Worm (Caenorhabditis elegans) whole organism, L1 larva: ENCODE measurements around the gene ftn-1.

ENCODE experiments used
- C04F5.9 ChIP-seq: sonication (generic microtip); optimal IDR thresholded peaks from 2 replicates; lab custom pipeline; 2016; ENCODE audit warnings: missing genetic modification characterization, missing compliant biosample characterization
- C16A3.4 ChIP-seq: fragments of 150-350 bp; optimal IDR thresholded peaks from 2 replicates; lab custom pipeline; 2014; ENCODE audit warnings: missing biosample characterization, missing genetic modification characterization
- C34B4.2 ChIP-seq: sonication (generic microtip); optimal IDR thresholded peaks from 2 replicates; lab custom pipeline; 2017; ENCODE audit warnings: mild to moderate bottlenecking, missing genetic modification characterization, missing compliant biosample characterization
- F16B12.6 ChIP-seq: fragments of 150-350 bp; optimal IDR thresholded peaks from 2 replicates; lab custom pipeline; 2014; ENCODE audit warnings: missing biosample characterization, missing genetic modification characterization
- aha-1 ChIP-seq: fragments of 150-350 bp; optimal IDR thresholded peaks from 2 replicates; lab custom pipeline; 2014; ENCODE audit warnings: missing biosample characterization, missing genetic modification characterization
- ama-1 ChIP-seq: fragments of 150-350 bp; optimal IDR thresholded peaks from 2 replicates; lab custom pipeline; 2014
- blmp-1 ChIP-seq: fragments of 150-350 bp; optimal IDR thresholded peaks from 2 replicates; lab custom pipeline; 2014; ENCODE audit warnings: missing biosample characterization, missing genetic modification characterization
- ceh-63 ChIP-seq: fragments of 200-800 bp; sonication (Bioruptor generic); optimal IDR thresholded peaks from 2 replicates; lab custom pipeline; 2018; ENCODE audit warnings: mild to moderate bottlenecking, missing genetic modification characterization, missing compliant biosample characterization
- ceh-8 ChIP-seq: fragments of 200-800 bp; sonication (Bioruptor generic); optimal IDR thresholded peaks from 2 replicates; lab custom pipeline; 2018; ENCODE audit warnings: mild to moderate bottlenecking, missing genetic modification characterization, moderate library complexity, missing compliant biosample characterization
- ceh-82 ChIP-seq, 3 experiments: fragments of 150-350 bp in 1 of 3; sonication (generic microtip) in 2 of 3; optimal IDR thresholded peaks; 2 replicates each; lab custom pipeline; 2014 to 2017; ENCODE audit warnings: missing biosample characterization in 3 of 3, missing genetic modification characterization in 3 of 3
- ces-1 ChIP-seq: fragments of 150-350 bp; optimal IDR thresholded peaks from 2 replicates; lab custom pipeline; 2014; ENCODE audit warnings: missing biosample characterization, missing genetic modification reagents, missing genetic modification characterization
- dpl-1 ChIP-seq, 3 experiments: fragments of 150-350 bp in 2 of 3; sonication (generic microtip) in 1 of 3; optimal IDR thresholded peaks; 2 replicates each; lab custom pipeline; 2014 to 2017; ENCODE audit warnings: missing biosample characterization in 3 of 3, missing genetic modification characterization in 3 of 3, missing genetic modification reagents in 3 of 3
- efl-1 ChIP-seq, 4 experiments: fragments of 150-350 bp; optimal IDR thresholded peaks in 3 of 4; peaks in 1 of 4; 1 replicate in 1 of 4; 2 replicates in 3 of 4; lab custom pipeline; 2014; ENCODE audit warnings: missing biosample characterization in 2 of 4, missing genetic modification characterization in 2 of 4, missing genetic modification reagents in 2 of 4
- efl-3 ChIP-seq: fragments of 200-800 bp; sonication (Bioruptor generic); optimal IDR thresholded peaks from 2 replicates; lab custom pipeline; 2018; ENCODE audit warnings: mild to moderate bottlenecking, missing genetic modification characterization, missing compliant biosample characterization
- egl-27 ChIP-seq, 2 experiments: fragments of 150-350 bp in 1 of 2; sonication (generic microtip); optimal IDR thresholded peaks; 3 replicates each; lab custom pipeline; 2017 to 2018; ENCODE audit warnings: missing biosample characterization in 2 of 2, missing genetic modification characterization in 2 of 2, missing genetic modification reagents in 2 of 2
- elt-2 ChIP-seq: sonication (generic microtip); optimal IDR thresholded peaks from 2 replicates; lab custom pipeline; 2016; ENCODE audit warnings: missing genetic modification characterization, mild to moderate bottlenecking, inconsistent platforms, missing compliant biosample characterization, missing genetic modification reagents
- elt-3 ChIP-seq, 6 experiments: fragments of 150-350 bp in 1 of 6; sonication (generic microtip); optimal IDR thresholded peaks; 2 replicates each; lab custom pipeline; 2017 to 2018; ENCODE audit warnings: missing biosample characterization in 6 of 6, missing genetic modification characterization in 6 of 6, inconsistent platforms in 1 of 6
- ets-5 ChIP-seq: fragments of 200-800 bp; sonication (Bioruptor generic); IDR thresholded peaks from 2 replicates; pipeline ENCODE4 v1.3.6; 2022; ENCODE audit warnings: missing genetic modification characterization, missing compliant biosample characterization
- fkh-4 ChIP-seq: sonication (generic microtip); optimal IDR thresholded peaks from 2 replicates; lab custom pipeline; 2016; ENCODE audit warnings: missing compliant biosample characterization, missing genetic modification characterization, borderline replicate concordance
- fkh-8 ChIP-seq: sonication (generic microtip); optimal IDR thresholded peaks from 2 replicates; lab custom pipeline; 2016; ENCODE audit warnings: mild to moderate bottlenecking, missing genetic modification characterization, missing compliant biosample characterization
- grh-1 ChIP-seq: fragments of 200-800 bp; sonication (Bioruptor generic); IDR thresholded peaks from 2 replicates; pipeline ENCODE4 v1.3.6; 2022; ENCODE audit warnings: missing genetic modification reagents, missing genetic modification characterization, missing compliant biosample characterization
- hlh-17 ChIP-seq: fragments of 200-800 bp; sonication (Bioruptor generic); optimal IDR thresholded peaks from 2 replicates; lab custom pipeline; 2018; ENCODE audit warnings: missing genetic modification characterization, mild to moderate bottlenecking, missing compliant biosample characterization, moderate library complexity, borderline replicate concordance
- hlh-4 ChIP-seq: sonication (generic microtip); optimal IDR thresholded peaks from 2 replicates; lab custom pipeline; 2016; ENCODE audit warnings: mild to moderate bottlenecking, missing genetic modification characterization, missing compliant biosample characterization
- hpl-2 ChIP-seq: fragments of 150-350 bp; optimal IDR thresholded peaks from 2 replicates; lab custom pipeline; 2014; ENCODE audit warnings: missing biosample characterization, missing genetic modification reagents, missing genetic modification characterization
- lin-15B ChIP-seq: fragments of 150-350 bp; sonication (generic microtip); optimal IDR thresholded peaks from 3 replicates; lab custom pipeline; 2014; ENCODE audit warnings: missing biosample characterization, missing genetic modification characterization
- lin-35 ChIP-seq, 2 experiments: fragments of 150-350 bp; optimal IDR thresholded peaks; 2 replicates each; lab custom pipeline; 2014; ENCODE audit warnings: missing biosample characterization in 2 of 2, missing genetic modification characterization in 2 of 2, missing genetic modification reagents in 2 of 2
- lsy-2 ChIP-seq, 2 experiments: fragments of 150-350 bp; optimal IDR thresholded peaks; 2 replicates each; lab custom pipeline; 2014; ENCODE audit warnings: missing biosample characterization in 2 of 2, missing genetic modification characterization in 2 of 2
- mab-9 ChIP-seq: fragments of 200-800 bp; sonication (Bioruptor generic); IDR thresholded peaks from 2 replicates; pipeline ENCODE4 v1.3.6; 2022; ENCODE audit warnings: missing genetic modification reagents, missing genetic modification characterization, missing compliant biosample characterization
- mdl-1 ChIP-seq, 2 experiments: fragments of 150-350 bp; optimal IDR thresholded peaks; 2 replicates each; lab custom pipeline; 2014 to 2017; ENCODE audit warnings: missing biosample characterization in 2 of 2, missing genetic modification characterization in 2 of 2, inconsistent platforms in 1 of 2
- mef-2 ChIP-seq: fragments of 150-350 bp; optimal IDR thresholded peaks from 2 replicates; lab custom pipeline; 2014; ENCODE audit warnings: missing biosample characterization, missing genetic modification characterization
- mep-1 ChIP-seq: fragments of 150-350 bp; optimal IDR thresholded peaks from 2 replicates; lab custom pipeline; 2014; ENCODE audit warnings: missing biosample characterization, missing genetic modification characterization
- nhr-11 ChIP-seq: fragments of 150-350 bp; optimal IDR thresholded peaks from 2 replicates; lab custom pipeline; 2014; ENCODE audit warnings: missing biosample characterization, missing genetic modification characterization
- nhr-12 ChIP-seq: sonication (generic microtip); optimal IDR thresholded peaks from 2 replicates; lab custom pipeline; 2017; ENCODE audit warnings: missing biosample characterization, missing genetic modification characterization
- nhr-20 ChIP-seq: sonication (generic microtip); optimal IDR thresholded peaks from 2 replicates; lab custom pipeline; 2016; ENCODE audit warnings: mild to moderate bottlenecking, missing genetic modification characterization, missing compliant biosample characterization
- nhr-237 ChIP-seq: fragments of 150-350 bp; optimal IDR thresholded peaks from 2 replicates; lab custom pipeline; 2014; ENCODE audit warnings: missing biosample characterization, missing genetic modification characterization
- nhr-28 ChIP-seq: fragments of 150-350 bp; optimal IDR thresholded peaks from 2 replicates; lab custom pipeline; 2014; ENCODE audit warnings: missing biosample characterization, missing genetic modification characterization
- nhr-77 ChIP-seq: fragments of 150-350 bp; optimal IDR thresholded peaks from 2 replicates; lab custom pipeline; 2014; ENCODE audit warnings: missing biosample characterization, missing genetic modification characterization
- nhr-85 ChIP-seq: sonication (generic microtip); peaks from one replicate; lab custom pipeline; 2016; ENCODE audit warnings: missing genetic modification characterization, inconsistent platforms, missing compliant biosample characterization
- pag-3 ChIP-seq: sonication (generic microtip); optimal IDR thresholded peaks from 2 replicates; lab custom pipeline; 2017; ENCODE audit warnings: missing genetic modification characterization, mild to moderate bottlenecking, missing compliant biosample characterization, antibody characterized with exemption, borderline replicate concordance; ENCODE audit not compliant: insufficient read depth
- pax-3 ChIP-seq: fragments of 200-800 bp; sonication (Bioruptor generic); optimal IDR thresholded peaks from 2 replicates; lab custom pipeline; 2018; ENCODE audit warnings: mild to moderate bottlenecking, missing genetic modification characterization, moderate library complexity, missing compliant biosample characterization
- rnt-1 ChIP-seq: sonication (generic microtip); optimal IDR thresholded peaks from 2 replicates; lab custom pipeline; 2016; ENCODE audit warnings: mild to moderate bottlenecking, missing genetic modification characterization, moderate library complexity, missing compliant biosample characterization
- skn-1 ChIP-seq: fragments of 150-350 bp; optimal IDR thresholded peaks from 2 replicates; lab custom pipeline; 2014; ENCODE audit warnings: missing biosample characterization, missing genetic modification characterization
- snpc-4 ChIP-seq: fragments of 150-350 bp; optimal IDR thresholded peaks from 2 replicates; lab custom pipeline; 2014; ENCODE audit warnings: missing biosample characterization, missing genetic modification characterization
- sup-37 ChIP-seq: fragments of 200-800 bp; sonication (Bioruptor generic); optimal IDR thresholded peaks from 2 replicates; lab custom pipeline; 2018; ENCODE audit warnings: mild to moderate bottlenecking, missing genetic modification characterization, missing compliant biosample characterization
- tbx-2 ChIP-seq: sonication (generic microtip); optimal IDR thresholded peaks from 2 replicates; lab custom pipeline; 2016; ENCODE audit warnings: missing genetic modification characterization, missing compliant biosample characterization
- tlp-1 ChIP-seq: fragments of 150-350 bp; optimal IDR thresholded peaks from 2 replicates; lab custom pipeline; 2014; ENCODE audit warnings: missing biosample characterization, missing genetic modification characterization
- unc-130 ChIP-seq: fragments of 150-350 bp; optimal IDR thresholded peaks from 2 replicates; lab custom pipeline; 2017; ENCODE audit warnings: missing biosample characterization, missing genetic modification characterization, inconsistent platforms
- unc-62 ChIP-seq: fragments of 150-350 bp; optimal IDR thresholded peaks from 2 replicates; lab custom pipeline; 2014; ENCODE audit warnings: missing biosample characterization, missing genetic modification reagents, missing genetic modification characterization
- xbp-1 ChIP-seq: sonication (generic microtip); optimal IDR thresholded peaks from 2 replicates; lab custom pipeline; 2016; ENCODE audit warnings: missing genetic modification characterization, missing compliant biosample characterization
- zag-1 ChIP-seq: fragments of 150-350 bp; optimal IDR thresholded peaks from 2 replicates; lab custom pipeline; 2014; ENCODE audit warnings: missing biosample characterization, missing genetic modification characterization

ftn-1 gene

ce11 chrV:7580378-7580777 is 33.0 kb upstream of the ftn-1 start, which contains the start of gene ets-6 (continued):
- TF ChIP-seq nhr-77 (tag; lab: Kevin White, UChicago) (peak; percentile 60), nhr-20 (tag; lab: Kevin White, UChicago) (peak; percentile 65), ama-1 (lab: Kevin White, UChicago) (no peak), C16A3.4 (tag; lab: Kevin White, UChicago) (peak; percentile 27), efl-1 (optimal IDR thresholded peaks at IDR 0.05; lab: Kevin White, UChicago) (peak; percentile 75 to 77), efl-1 (GFP tag; optimal IDR thresholded peaks at IDR 0.05 in 1 of 2; lab: Kevin White, UChicago) (peak; percentile 67 to 96), fkh-8 (tag; lab: Kevin White, UChicago) (no peak), snpc-4 (tag; lab: Kevin White, UChicago) (peak; percentile 21), nhr-85 (peak; percentile 82), grh-1 (GFP tag; lab: Robert Waterston, UW) (no peak), unc-130 (no peak), blmp-1 (peak; percentile 20), zag-1 (no peak), unc-62 (no peak), pag-3 (tag; lab: Kevin White, UChicago) (no peak), hlh-4 (tag; lab: Kevin White, UChicago) (no peak), nhr-12 (tag; lab: Kevin White, UChicago) (no peak), lsy-2 (tag; optimal IDR thresholded peaks at IDR 0.05; lab: Kevin White, UChicago) (peak; percentile 66 to 77), efl-3 (GFP tag; lab: Kevin White, UChicago) (no peak), ceh-63 (GFP tag; lab: Kevin White, UChicago) (no peak), aha-1 (tag; lab: Kevin White, UChicago) (no peak), mep-1 (tag; lab: Kevin White, UChicago) (peak; percentile 72), C34B4.2 (tag; lab: Kevin White, UChicago) (no peak), skn-1 (tag; lab: Kevin White, UChicago) (peak; percentile 25), mab-9 (GFP tag; lab: Robert Waterston, UW) (no peak), xbp-1 (tag; lab: Kevin White, UChicago) (peak; percentile 55)
- TF ChIP-seq, all 84 proteins: peak for 29

ce11 chrV:7575563-7575962 is 28.2 kb upstream of the ftn-1 start, which contains the start of the genes snu-66 and ints-9:
Gene snu-66 (minus strand): TSS chrV:7575670.
Gene ints-9 (plus strand): TSS chrV:7575802.
- TF ChIP-seq elt-2 (tag; lab: Kevin White, UChicago) (no peak), pax-3 (no peak), hpl-2 (GFP tag; lab: Kevin White, UChicago) (no peak), efl-1 (optimal IDR thresholded peaks at IDR 0.05; lab: Kevin White, UChicago) (peak; percentile 67 to 80), efl-1 (GFP tag; optimal IDR thresholded peaks at IDR 0.05 in 1 of 2; lab: Kevin White, UChicago) (peak; percentile 78 to 96), nhr-11 (tag; lab: Kevin White, UChicago) (no peak), lin-35 (GFP tag; optimal IDR thresholded peaks at IDR 0.05; lab: Kevin White, UChicago) (peak; percentile 75 to 85), skn-1 (tag; lab: Kevin White, UChicago) (peak; percentile 54), nhr-237 (no peak), nhr-28 (tag; lab: Kevin White, UChicago) (no peak), mdl-1 (tag; optimal IDR thresholded peaks at IDR 0.05; lab: Kevin White, UChicago) (peak in 1 of 2 experiments; percentile 41), ces-1 (GFP tag; lab: Kevin White, UChicago) (no peak), lsy-2 (tag; optimal IDR thresholded peaks at IDR 0.05; lab: Kevin White, UChicago) (peak; percentile 79 to 80), mef-2 (tag; lab: Kevin White, UChicago) (no peak), ceh-8 (GFP tag; lab: Kevin White, UChicago) (peak; percentile 27), xbp-1 (tag; lab: Kevin White, UChicago) (peak; percentile 72), zag-1 (no peak), elt-3 (tag; optimal IDR thresholded peaks at IDR 0.05; lab: Kevin White, UChicago) (peak in 2 of 6 experiments; percentile 23 to 35), dpl-1 (GFP tag; optimal IDR thresholded peaks at IDR 0.05; lab: Kevin White, UChicago) (peak; percentile 68 to 79 (median 79)), F16B12.6 (tag; lab: Kevin White, UChicago) (peak; percentile 36), rnt-1 (tag; lab: Kevin White, UChicago) (peak; percentile 79), tbx-2 (peak; percentile 72), ets-5 (GFP tag; lab: Robert Waterston, UW) (no peak), tlp-1 (tag; lab: Kevin White, UChicago) (no peak), fkh-4 (tag; lab: Kevin White, UChicago) (no peak), egl-27 (tag; optimal IDR thresholded peaks at IDR 0.05; lab: Kevin White, UChicago) (no peak), C04F5.9 (tag; lab: Kevin White, UChicago) (no peak), sup-37 (GFP tag; lab: Kevin White, UChicago) (no peak), hlh-17 (GFP tag; lab: Kevin White, UChicago) (no peak), lin-15B (tag; lab: Kevin White, UChicago) (peak; percentile 63), ceh-82 (tag; optimal IDR thresholded peaks at IDR 0.05; lab: Kevin White, UChicago) (peak; percentile 66 to 81 (median 67)), snpc-4 (tag; lab: Kevin White, UChicago) (peak; percentile 41), mab-9 (GFP tag; lab: Robert Waterston, UW) (no peak)
